Fruit fly (Drosophila melanogaster) whole organism, prepupa: ENCODE measurements around the gene RpS14a.

Source experiments
- Blimp-1 ChIP-seq: fragments of 200-800 bp; sonication (Bioruptor generic); optimal IDR thresholded peaks from 3 replicates; lab custom pipeline; 2017; ENCODE audit warnings: missing biosample characterization, missing genetic modification characterization, mild to moderate bottlenecking, moderate library complexity, missing genetic modification reagents
- CG10631 ChIP-seq: fragments of 200-800 bp; sonication (Bioruptor generic); optimal IDR thresholded peaks from 2 replicates; lab custom pipeline; 2016; ENCODE audit warnings: missing biosample characterization, missing genetic modification characterization
- CG11294 ChIP-seq: fragments of 200-800 bp; sonication (Bioruptor generic); IDR thresholded peaks from 2 replicates; pipeline ENCODE4 v1.3.6; 2022; ENCODE audit warnings: missing biosample characterization, missing genetic modification characterization
- CG11762 ChIP-seq: fragments of 200-800 bp; sonication (Bioruptor generic); optimal IDR thresholded peaks from 3 replicates; lab custom pipeline; 2016; ENCODE audit warnings: missing biosample characterization, missing genetic modification characterization; ENCODE audit not compliant: insufficient read depth
- CG11902 ChIP-seq: fragments of 200-800 bp; sonication (Bioruptor generic); optimal IDR thresholded peaks from 3 replicates; lab custom pipeline; 2016; ENCODE audit warnings: missing biosample characterization, missing genetic modification characterization
- CG1621 ChIP-seq: fragments of 200-800 bp; sonication (Bioruptor generic); optimal IDR thresholded peaks from 3 replicates; lab custom pipeline; 2018; ENCODE audit warnings: missing biosample characterization, mild to moderate bottlenecking, missing genetic modification characterization
- CG16779 ChIP-seq: fragments of 200-800 bp; sonication (Bioruptor generic); optimal IDR thresholded peaks from 3 replicates; lab custom pipeline; 2017; ENCODE audit warnings: missing biosample characterization, mild to moderate bottlenecking, missing genetic modification characterization
- CG3032 ChIP-seq: fragments of 200-800 bp; optimal IDR thresholded peaks from 2 replicates; lab custom pipeline; 2019; ENCODE audit warnings: missing biosample characterization, mild to moderate bottlenecking, missing genetic modification characterization, moderate library complexity
- CG31627 ChIP-seq: fragments of 200-800 bp; sonication (Bioruptor generic); optimal IDR thresholded peaks from 3 replicates; lab custom pipeline; 2016; ENCODE audit warnings: missing biosample characterization, missing genetic modification characterization
- CG32006 ChIP-seq: fragments of 200-800 bp; sonication (Bioruptor generic); optimal IDR thresholded peaks from 3 replicates; lab custom pipeline; 2017; ENCODE audit warnings: missing biosample characterization, mild to moderate bottlenecking, missing genetic modification characterization
- CG34406 ChIP-seq: fragments of 200-800 bp; sonication (Bioruptor generic); optimal IDR thresholded peaks from 3 replicates; lab custom pipeline; 2016; ENCODE audit warnings: missing biosample characterization, missing genetic modification characterization
- CG3919 ChIP-seq: fragments of 200-800 bp; sonication (Bioruptor generic); optimal IDR thresholded peaks from 3 replicates; lab custom pipeline; 2016; ENCODE audit warnings: missing biosample characterization, missing genetic modification characterization
- CG4318 ChIP-seq: fragments of 200-800 bp; sonication (Bioruptor generic); optimal IDR thresholded peaks from 3 replicates; lab custom pipeline; 2017; ENCODE audit warnings: missing biosample characterization, mild to moderate bottlenecking, missing genetic modification characterization
- CG6163 ChIP-seq: fragments of 200-800 bp; sonication (Bioruptor generic); IDR thresholded peaks from 3 replicates; pipeline ENCODE4 v1.3.6; 2022; ENCODE audit warnings: missing biosample characterization, missing genetic modification characterization
- CG6276 ChIP-seq: fragments of 200-800 bp; sonication (Bioruptor generic); optimal IDR thresholded peaks from 2 replicates; lab custom pipeline; 2017; ENCODE audit warnings: missing biosample characterization, mild to moderate bottlenecking, missing genetic modification characterization
- CG6792 ChIP-seq: fragments of 200-800 bp; sonication (Bioruptor generic); optimal IDR thresholded peaks from 3 replicates; lab custom pipeline; 2016; ENCODE audit warnings: missing biosample characterization, missing genetic modification characterization
- CG6808 ChIP-seq: fragments of 200-800 bp; sonication (Bioruptor generic); optimal IDR thresholded peaks from 3 replicates; lab custom pipeline; 2017; ENCODE audit warnings: missing biosample characterization, missing genetic modification characterization, mild to moderate bottlenecking, moderate library complexity, missing genetic modification reagents
- CG6854 ChIP-seq: fragments of 200-800 bp; sonication (Bioruptor generic); optimal IDR thresholded peaks from 2 replicates; lab custom pipeline; 2017; ENCODE audit warnings: missing biosample characterization, mild to moderate bottlenecking, missing genetic modification characterization
- CG7368 ChIP-seq: fragments of 200-800 bp; sonication (Bioruptor generic); optimal IDR thresholded peaks from 3 replicates; lab custom pipeline; 2016; ENCODE audit warnings: missing biosample characterization, missing genetic modification characterization
- CG8119 ChIP-seq: fragments of 200-800 bp; sonication (Bioruptor generic); IDR thresholded peaks from 3 replicates; pipeline ENCODE4 v1.3.6; 2022; ENCODE audit warnings: missing biosample characterization, missing genetic modification characterization
- CG8319 ChIP-seq: fragments of 200-800 bp; sonication (Bioruptor generic); optimal IDR thresholded peaks from 3 replicates; lab custom pipeline; 2016; ENCODE audit warnings: missing biosample characterization, missing genetic modification characterization
- CG8632 ChIP-seq: fragments of 200-800 bp; sonication (Bioruptor generic); optimal IDR thresholded peaks from 3 replicates; lab custom pipeline; 2016; ENCODE audit warnings: missing biosample characterization, missing genetic modification characterization
- CG9139 ChIP-seq: fragments of 200-800 bp; sonication (Bioruptor generic); optimal IDR thresholded peaks from 3 replicates; lab custom pipeline; 2017; ENCODE audit warnings: missing biosample characterization, mild to moderate bottlenecking, missing genetic modification characterization
- Eip75B ChIP-seq: fragments of 200-800 bp; sonication (Bioruptor generic); optimal IDR thresholded peaks from 3 replicates; lab custom pipeline; 2016; ENCODE audit warnings: missing biosample characterization, missing genetic modification characterization
- Eip78C ChIP-seq: fragments of 200-800 bp; sonication (Bioruptor generic); peaks from one replicate; lab custom pipeline; 2016; ENCODE audit warnings: missing biosample characterization, missing genetic modification characterization
- Eip93F ChIP-seq: fragments of 200-800 bp; sonication (Bioruptor generic); optimal IDR thresholded peaks from 2 replicates; lab custom pipeline; 2016; ENCODE audit warnings: missing biosample characterization, mild to moderate bottlenecking, missing genetic modification characterization
- Ets21C ChIP-seq: fragments of 200-800 bp; sonication (Bioruptor generic); optimal IDR thresholded peaks from 3 replicates; lab custom pipeline; 2016; ENCODE audit warnings: missing biosample characterization, missing genetic modification characterization
- Hr38 ChIP-seq: sonication (Bioruptor generic); optimal IDR thresholded peaks from 2 replicates; lab custom pipeline; 2016; ENCODE audit warnings: missing biosample characterization, missing genetic modification characterization
- Hr4 ChIP-seq: fragments of 200-800 bp; sonication (Bioruptor generic); optimal IDR thresholded peaks from 3 replicates; lab custom pipeline; 2016; ENCODE audit warnings: missing biosample characterization, missing genetic modification characterization
- Lpt ChIP-seq: fragments of 200-800 bp; sonication (Bioruptor generic); optimal IDR thresholded peaks from 3 replicates; lab custom pipeline; 2016; ENCODE audit warnings: missing biosample characterization, missing genetic modification characterization
- Met ChIP-seq: fragments of 200-800 bp; sonication (Bioruptor generic); optimal IDR thresholded peaks from 3 replicates; lab custom pipeline; 2016; ENCODE audit warnings: missing biosample characterization, missing genetic modification characterization
- Sox102F ChIP-seq: fragments of 200-800 bp; sonication (Bioruptor generic); optimal IDR thresholded peaks from 2 replicates; lab custom pipeline; 2016; ENCODE audit warnings: missing biosample characterization, mild to moderate bottlenecking, missing genetic modification characterization
- Sox14 ChIP-seq: fragments of 200-800 bp; sonication (Bioruptor generic); optimal IDR thresholded peaks from 3 replicates; lab custom pipeline; 2016; ENCODE audit warnings: missing biosample characterization, missing genetic modification characterization
- Sox15 ChIP-seq: fragments of 200-800 bp; sonication (Bioruptor generic); optimal IDR thresholded peaks from 3 replicates; lab custom pipeline; 2016; ENCODE audit warnings: missing biosample characterization, missing genetic modification characterization
- achi ChIP-seq: fragments of 200-800 bp; sonication (Bioruptor generic); optimal IDR thresholded peaks from 3 replicates; lab custom pipeline; 2016; ENCODE audit warnings: missing biosample characterization, missing genetic modification characterization
- acj6 ChIP-seq: fragments of 200-800 bp; sonication (Bioruptor generic); optimal IDR thresholded peaks from 3 replicates; lab custom pipeline; 2016; ENCODE audit warnings: missing biosample characterization, missing genetic modification characterization
- cyc ChIP-seq: fragments of 200-800 bp; sonication (Bioruptor generic); optimal IDR thresholded peaks from 3 replicates; lab custom pipeline; 2016; ENCODE audit warnings: missing biosample characterization, missing genetic modification characterization
- dsx ChIP-seq: fragments of 200-800 bp; optimal IDR thresholded peaks from 3 replicates; lab custom pipeline; 2019; ENCODE audit warnings: missing biosample characterization, mild to moderate bottlenecking, missing genetic modification characterization, moderate library complexity; ENCODE audit not compliant: poor library complexity, severe bottlenecking
- eg ChIP-seq: fragments of 200-800 bp; sonication (Bioruptor generic); IDR thresholded peaks from 3 replicates; pipeline ENCODE4 v1.3.6; 2022; ENCODE audit warnings: missing biosample characterization, missing genetic modification characterization
- esn ChIP-seq: fragments of 200-800 bp; sonication (Bioruptor generic); optimal IDR thresholded peaks from 2 replicates; lab custom pipeline; 2016; ENCODE audit warnings: missing biosample characterization, mild to moderate bottlenecking, missing genetic modification characterization, moderate library complexity
- fd59A ChIP-seq: fragments of 200-800 bp; sonication (Bioruptor generic); optimal IDR thresholded peaks from 2 replicates; lab custom pipeline; 2017; ENCODE audit warnings: missing biosample characterization, mild to moderate bottlenecking, missing genetic modification characterization, missing genetic modification reagents
- fd85E ChIP-seq: fragments of 200-800 bp; sonication (Bioruptor generic); optimal IDR thresholded peaks from 3 replicates; lab custom pipeline; 2016; ENCODE audit warnings: missing biosample characterization, missing genetic modification characterization
- fkh ChIP-seq: fragments of 200-800 bp; sonication (Bioruptor generic); optimal IDR thresholded peaks from 3 replicates; lab custom pipeline; 2017; ENCODE audit warnings: missing biosample characterization, mild to moderate bottlenecking, missing genetic modification characterization, moderate library complexity
- net ChIP-seq: fragments of 200-800 bp; sonication (Bioruptor generic); optimal IDR thresholded peaks from 3 replicates; lab custom pipeline; 2016; ENCODE audit warnings: missing biosample characterization, missing genetic modification characterization
- pdm3 ChIP-seq: fragments of 200-800 bp; sonication (Bioruptor generic); optimal IDR thresholded peaks from 3 replicates; lab custom pipeline; 2016; ENCODE audit warnings: missing biosample characterization, missing genetic modification characterization
- salr ChIP-seq, 2 experiments: fragments of 200-800 bp; sonication (Bioruptor generic); optimal IDR thresholded peaks; 3 replicates each; lab custom pipeline; 2016 to 2018; ENCODE audit warnings: missing biosample characterization in 2 of 2, missing genetic modification characterization in 2 of 2, mild to moderate bottlenecking in 1 of 2
- spab ChIP-seq: fragments of 200-800 bp; sonication (Bioruptor generic); optimal IDR thresholded peaks from 2 replicates; lab custom pipeline; 2017; ENCODE audit warnings: missing biosample characterization, mild to moderate bottlenecking, missing genetic modification characterization, missing genetic modification reagents
- svp ChIP-seq: fragments of 200-800 bp; sonication (Bioruptor generic); peaks from one replicate; lab custom pipeline; 2016; ENCODE audit warnings: missing biosample characterization, missing genetic modification characterization
- topi ChIP-seq: fragments of 200-800 bp; sonication (Bioruptor generic); optimal IDR thresholded peaks from 3 replicates; lab custom pipeline; 2016; ENCODE audit warnings: missing biosample characterization, missing genetic modification characterization
- vri ChIP-seq: fragments of 200-800 bp; sonication (Bioruptor generic); optimal IDR thresholded peaks from 3 replicates; lab custom pipeline; 2016; ENCODE audit warnings: missing biosample characterization, mild to moderate bottlenecking, missing genetic modification characterization

RpS14a gene

dm6 chrX:7978027-7978426 lies 44.5 kb downstream of the RpS14a start (continued):
- TF ChIP-seq salr (GFP tag; optimal IDR thresholded peaks at IDR 0.05; lab: Kevin White, UChicago) (peak in 1 of 2 experiments; percentile 9), Sox14 (GFP tag; lab: Kevin White, UChicago) (peak; percentile 33), topi (GFP tag; lab: Kevin White, UChicago) (peak; percentile 64), esn (peak; percentile 60), net (GFP tag; lab: Kevin White, UChicago) (no peak), CG1621 (tag; lab: Kevin White, UChicago) (no peak), CG8632 (GFP tag; lab: Kevin White, UChicago) (peak; percentile 38), CG16779 (tag; lab: Kevin White, UChicago) (no peak), achi (GFP tag; lab: Kevin White, UChicago) (peak; percentile 51), Lpt (GFP tag; lab: Kevin White, UChicago) (no peak), CG31627 (GFP tag; lab: Kevin White, UChicago) (peak; percentile 48), spab (GFP tag; lab: Kevin White, UChicago) (peak; percentile 7), fkh (GFP tag; lab: Kevin White, UChicago) (no peak), CG6276 (peak; percentile 25), acj6 (GFP tag; lab: Kevin White, UChicago) (peak; percentile 31), fd85E (GFP tag; lab: Kevin White, UChicago) (no peak), CG3919 (GFP tag; lab: Kevin White, UChicago) (peak; percentile 16), CG6792 (peak; percentile 24), CG6163 (GFP tag; lab: Robert Waterston, UW) (0 out of 3 replicates have a peak, but pooled peaks have one; percentile 40), CG7368 (GFP tag; lab: Kevin White, UChicago) (no peak), eg (GFP tag; lab: Robert Waterston, UW) (no peak), CG32006 (GFP tag; lab: Kevin White, UChicago) (peak; percentile 72), fd59A (GFP tag; lab: Kevin White, UChicago) (peak; percentile 28), CG10631 (GFP tag; lab: Kevin White, UChicago) (peak; percentile 24), CG9139 (no peak), Eip93F (GFP tag; lab: Kevin White, UChicago) (no peak), CG4318 (peak; percentile 30), Sox15 (GFP tag; lab: Kevin White, UChicago) (peak; percentile 14), CG3032 (tag; lab: Kevin White, UChicago) (peak; percentile 26), cyc (GFP tag; lab: Kevin White, UChicago) (peak; percentile 28)

dm6 chrX:7979202-7979601 lies 45.7 kb downstream of the RpS14a start:
- TF ChIP-seq CG11294 (GFP tag; lab: Robert Waterston, UW) (no peak), Eip75B (peak; percentile 30), dsx (peak; percentile 29), Met (GFP tag; lab: Kevin White, UChicago) (no peak), CG4318 (no peak), CG11762 (GFP tag; lab: Kevin White, UChicago) (no peak), CG3919 (GFP tag; lab: Kevin White, UChicago) (peak; percentile 35), spab (GFP tag; lab: Kevin White, UChicago) (peak; percentile 46), CG34406 (GFP tag; lab: Kevin White, UChicago) (peak; percentile 28), topi (GFP tag; lab: Kevin White, UChicago) (no peak), svp (GFP tag; lab: Kevin White, UChicago) (no peak), Hr4 (GFP tag; lab: Kevin White, UChicago) (no peak), Sox15 (GFP tag; lab: Kevin White, UChicago) (no peak), CG8319 (GFP tag; lab: Kevin White, UChicago) (no peak), CG8119 (no peak), Eip78C (peak; percentile 62), salr (GFP tag; optimal IDR thresholded peaks at IDR 0.05; lab: Kevin White, UChicago) (peak in 1 of 2 experiments; percentile 16), CG32006 (GFP tag; lab: Kevin White, UChicago) (peak; percentile 25), fkh (GFP tag; lab: Kevin White, UChicago) (no peak), CG6854 (no peak), CG11902 (no peak), Blimp-1 (GFP tag; lab: Kevin White, UChicago) (no peak), pdm3 (peak; percentile 31), Sox102F (GFP tag; lab: Kevin White, UChicago) (no peak), CG6808 (GFP tag; lab: Kevin White, UChicago) (peak; percentile 25), vri (GFP tag; lab: Kevin White, UChicago) (no peak), Ets21C (GFP tag; lab: Kevin White, UChicago) (no peak), CG3032 (tag; lab: Kevin White, UChicago) (peak; percentile 45), net (GFP tag; lab: Kevin White, UChicago) (peak; percentile 2), Hr38 (no peak), achi (GFP tag; lab: Kevin White, UChicago) (peak; percentile 47)
